Fruit fly (Drosophila melanogaster) whole organism, embryonic: ENCODE measurements around the gene RhoGAP93B.

ENCODE experiments used
- Atf-2 ChIP-seq: fragments of 200-800 bp; sonication (Bioruptor generic); optimal IDR thresholded peaks from 2 replicates; lab custom pipeline; 2016; ENCODE audit warnings: missing biosample characterization, missing genetic modification characterization
- B-H2 ChIP-seq: fragments of 200-800 bp; sonication (Bioruptor generic); optimal IDR thresholded peaks from 2 replicates; lab custom pipeline; 2018; ENCODE audit warnings: missing biosample characterization, mild to moderate bottlenecking, missing genetic modification characterization
- Bgb ChIP-seq: fragments of 200-800 bp; sonication (Bioruptor generic); IDR thresholded peaks from 2 replicates; pipeline ENCODE4 v1.3.6; 2022; ENCODE audit warnings: missing biosample characterization, missing genetic modification characterization; ENCODE audit not compliant: partially characterized antibody
- CG10274 ChIP-seq: fragments of 200-800 bp; sonication (Bioruptor generic); optimal IDR thresholded peaks from 3 replicates; lab custom pipeline; 2017; ENCODE audit warnings: missing biosample characterization, mild to moderate bottlenecking, missing genetic modification characterization
- CG12659 ChIP-seq: fragments of 200-800 bp; sonication (Bioruptor generic); optimal IDR thresholded peaks from 3 replicates; lab custom pipeline; 2017; ENCODE audit warnings: mild to moderate bottlenecking, missing biosample characterization, missing genetic modification reagents, missing genetic modification characterization
- CG12769 ChIP-seq: fragments of 200-800 bp; sonication (Bioruptor generic); optimal IDR thresholded peaks from 2 replicates; lab custom pipeline; 2019; ENCODE audit warnings: missing biosample characterization, mild to moderate bottlenecking, missing genetic modification characterization, moderate library complexity
- CG13287 ChIP-seq: fragments of 200-800 bp; sonication (Bioruptor generic); IDR thresholded peaks from 2 replicates; pipeline ENCODE4 v1.3.6; 2022; ENCODE audit warnings: missing biosample characterization, missing genetic modification characterization; ENCODE audit not compliant: partially characterized antibody
- CG13624 ChIP-seq: fragments of 200-800 bp; sonication (Bioruptor generic); optimal IDR thresholded peaks from 2 replicates; lab custom pipeline; 2016; ENCODE audit warnings: missing biosample characterization, missing genetic modification characterization
- CG1603 ChIP-seq: fragments of 200-800 bp; sonication (Bioruptor generic); optimal IDR thresholded peaks from 2 replicates; lab custom pipeline; 2019; ENCODE audit warnings: missing biosample characterization, mild to moderate bottlenecking, missing genetic modification characterization, moderate library complexity
- CG17359 ChIP-seq: fragments of 200-800 bp; sonication (Bioruptor generic); optimal IDR thresholded peaks from 3 replicates; lab custom pipeline; 2018; ENCODE audit warnings: missing biosample characterization, mild to moderate bottlenecking, missing genetic modification characterization, moderate library complexity
- CG30403 ChIP-seq: fragments of 200-800 bp; sonication (Bioruptor generic); optimal IDR thresholded peaks from 3 replicates; lab custom pipeline; 2016; ENCODE audit warnings: missing biosample characterization, missing genetic modification characterization
- CG30431 ChIP-seq: fragments of 200-800 bp; sonication (Bioruptor generic); optimal IDR thresholded peaks from 2 replicates; lab custom pipeline; 2017; ENCODE audit warnings: missing biosample characterization, missing genetic modification characterization
- CG34376 ChIP-seq: fragments of 200-800 bp; sonication (Bioruptor generic); optimal IDR thresholded peaks from 2 replicates; lab custom pipeline; 2018; ENCODE audit warnings: missing biosample characterization, mild to moderate bottlenecking, missing genetic modification characterization
- CG7928 ChIP-seq: fragments of 200-800 bp; sonication (Bioruptor generic); optimal IDR thresholded peaks from 2 replicates; lab custom pipeline; 2017; ENCODE audit warnings: missing biosample characterization, mild to moderate bottlenecking, missing genetic modification characterization
- CG8281 ChIP-seq: fragments of 200-800 bp; sonication (Bioruptor generic); optimal IDR thresholded peaks from 2 replicates; lab custom pipeline; 2018; ENCODE audit warnings: missing biosample characterization, mild to moderate bottlenecking, missing genetic modification characterization, moderate library complexity
- CG8765 ChIP-seq: fragments of 200-800 bp; sonication (Bioruptor generic); IDR thresholded peaks from 2 replicates; pipeline ENCODE4 v1.3.6; 2022; ENCODE audit warnings: missing biosample characterization, missing genetic modification characterization
- Dek ChIP-seq: fragments of 200-800 bp; sonication (Bioruptor generic); optimal IDR thresholded peaks from 3 replicates; lab custom pipeline; 2019; ENCODE audit warnings: missing biosample characterization, mild to moderate bottlenecking, missing genetic modification characterization, moderate library complexity
- Dll ChIP-seq: fragments of 200-800 bp; sonication (Bioruptor generic); IDR thresholded peaks from 4 replicates; pipeline ENCODE4 v1.3.6; 2022; ENCODE audit warnings: missing biosample characterization, missing genetic modification characterization; ENCODE audit not compliant: partially characterized antibody
- Dp ChIP-seq: fragments of 200-800 bp; sonication (Bioruptor generic); optimal IDR thresholded peaks from 2 replicates; lab custom pipeline; 2018; ENCODE audit warnings: missing biosample characterization, mild to moderate bottlenecking, missing genetic modification characterization, moderate library complexity
- E2f2 ChIP-seq: fragments of 200-800 bp; sonication (Bioruptor generic); IDR thresholded peaks from 2 replicates; pipeline ENCODE4 v1.3.6; 2022; ENCODE audit warnings: missing biosample characterization, missing genetic modification characterization
- HLH4C ChIP-seq: fragments of 200-800 bp; sonication (Bioruptor generic); IDR thresholded peaks from 3 replicates; pipeline ENCODE4 v1.3.6; 2022; ENCODE audit warnings: missing biosample characterization, missing genetic modification characterization; ENCODE audit not compliant: partially characterized antibody
- HmgD ChIP-seq: fragments of 200-800 bp; sonication (Bioruptor generic); optimal IDR thresholded peaks from 3 replicates; lab custom pipeline; 2016; ENCODE audit warnings: missing biosample characterization, missing genetic modification characterization
- Hmr ChIP-seq: fragments of 200-800 bp; sonication (Bioruptor generic); optimal IDR thresholded peaks from 3 replicates; lab custom pipeline; 2017; ENCODE audit warnings: mild to moderate bottlenecking, missing biosample characterization, missing genetic modification reagents, missing genetic modification characterization
- MESR4 ChIP-seq: fragments of 200-800 bp; sonication (Bioruptor generic); optimal IDR thresholded peaks from 2 replicates; lab custom pipeline; 2018; ENCODE audit warnings: missing biosample characterization, mild to moderate bottlenecking, missing genetic modification characterization, moderate library complexity
- Myb ChIP-seq: fragments of 200-800 bp; sonication (Bioruptor generic); optimal IDR thresholded peaks from 2 replicates; lab custom pipeline; 2016; ENCODE audit warnings: missing biosample characterization, missing genetic modification characterization
- Opbp ChIP-seq: fragments of 200-800 bp; sonication (Bioruptor generic); IDR thresholded peaks from 3 replicates; pipeline ENCODE4 v1.3.6; 2022; ENCODE audit warnings: missing biosample characterization, missing genetic modification characterization; ENCODE audit not compliant: partially characterized antibody
- Pdp1 ChIP-seq, 2 experiments: fragments of 200-800 bp; sonication (Bioruptor generic); optimal IDR thresholded peaks; 3 replicates each; lab custom pipeline; 2016; ENCODE audit warnings: missing biosample characterization in 2 of 2, missing genetic modification characterization in 2 of 2, mild to moderate bottlenecking in 1 of 2, moderate library complexity in 1 of 2
- Sin3A ChIP-seq: fragments of >200 bp; optimal IDR thresholded peaks from 2 replicates; lab custom pipeline; 2018
- Six4 ChIP-seq: fragments of 200-800 bp; sonication (Bioruptor generic); optimal IDR thresholded peaks from 2 replicates; lab custom pipeline; 2016; ENCODE audit warnings: missing biosample characterization, missing genetic modification characterization
- Trl ChIP-seq, 3 experiments: fragments of >200 bp in 2 of 3; fragments of 200-800 bp in 1 of 3; sonication (Bioruptor generic) in 1 of 3; optimal IDR thresholded peaks; 2 replicates in 1 of 3; 3 replicates in 2 of 3; lab custom pipeline; 2016 to 2017; ENCODE audit warnings: missing biosample characterization in 1 of 3, missing genetic modification characterization in 1 of 3
- Vsx1 ChIP-seq: fragments of 200-800 bp; sonication (Bioruptor generic); optimal IDR thresholded peaks from 2 replicates; lab custom pipeline; 2017; ENCODE audit warnings: missing biosample characterization, mild to moderate bottlenecking, missing genetic modification characterization, missing genetic modification reagents
- amos ChIP-seq: fragments of 200-800 bp; sonication (Bioruptor generic); IDR thresholded peaks from 2 replicates; pipeline ENCODE4 v1.3.6; 2022; ENCODE audit warnings: missing biosample characterization, missing genetic modification characterization; ENCODE audit not compliant: partially characterized antibody
- ap ChIP-seq: fragments of 200-800 bp; sonication (Bioruptor generic); IDR thresholded peaks from 2 replicates; pipeline ENCODE4 v1.3.6; 2022; ENCODE audit warnings: missing biosample characterization, missing genetic modification characterization
- bigmax ChIP-seq: fragments of 200-800 bp; sonication (Bioruptor generic); optimal IDR thresholded peaks from 2 replicates; lab custom pipeline; 2018; ENCODE audit warnings: missing biosample characterization, mild to moderate bottlenecking, missing genetic modification characterization
- chn ChIP-seq: fragments of 200-800 bp; sonication (Bioruptor generic); optimal IDR thresholded peaks from 2 replicates; lab custom pipeline; 2016; ENCODE audit warnings: missing biosample characterization, missing genetic modification characterization
- dm ChIP-seq: fragments of 200-800 bp; sonication (Bioruptor generic); optimal IDR thresholded peaks from 3 replicates; lab custom pipeline; 2016; ENCODE audit warnings: missing biosample characterization, missing genetic modification characterization
- dysf ChIP-seq: fragments of 200-800 bp; sonication (Bioruptor generic); IDR thresholded peaks from 3 replicates; pipeline ENCODE4 v1.3.6; 2022; ENCODE audit warnings: missing biosample characterization, missing genetic modification characterization
- ftz-f1 ChIP-seq: fragments of 200-800 bp; sonication (Bioruptor generic); optimal IDR thresholded peaks from 2 replicates; lab custom pipeline; 2016; ENCODE audit warnings: missing biosample characterization, missing genetic modification characterization
- gcm ChIP-seq: fragments of 200-800 bp; sonication (Bioruptor generic); optimal IDR thresholded peaks from 2 replicates; lab custom pipeline; 2019; ENCODE audit warnings: missing biosample characterization, mild to moderate bottlenecking, missing genetic modification characterization, moderate library complexity
- hbn ChIP-seq: fragments of 200-800 bp; sonication (Bioruptor generic); IDR thresholded peaks from 2 replicates; pipeline ENCODE4 v1.3.6; 2022; ENCODE audit warnings: missing biosample characterization, missing genetic modification characterization; ENCODE audit not compliant: partially characterized antibody
- knrl ChIP-seq: fragments of 200-800 bp; sonication (Bioruptor generic); IDR thresholded peaks from 3 replicates; pipeline ENCODE4 v1.3.6; 2022; ENCODE audit warnings: missing biosample characterization, missing genetic modification characterization; ENCODE audit not compliant: partially characterized antibody
- oc ChIP-seq: fragments of 200-800 bp; sonication (Bioruptor generic); optimal IDR thresholded peaks from 2 replicates; lab custom pipeline; 2018; ENCODE audit warnings: missing biosample characterization, mild to moderate bottlenecking, missing genetic modification characterization, moderate library complexity
- onecut ChIP-seq: fragments of 200-800 bp; sonication (Bioruptor generic); IDR thresholded peaks from 2 replicates; pipeline ENCODE4 v1.3.6; 2022; ENCODE audit warnings: missing biosample characterization, missing genetic modification characterization
- otp ChIP-seq: fragments of 200-800 bp; sonication (Bioruptor generic); IDR thresholded peaks from 3 replicates; pipeline ENCODE4, ENCODE4 v1.3.6; 2022; ENCODE audit warnings: missing biosample characterization, missing genetic modification characterization
- stwl ChIP-seq: fragments of 200-800 bp; sonication (Bioruptor generic); optimal IDR thresholded peaks from 3 replicates; lab custom pipeline; 2018; ENCODE audit warnings: missing biosample characterization, mild to moderate bottlenecking, missing genetic modification characterization, moderate library complexity
- tin ChIP-seq: fragments of 200-800 bp; sonication (Bioruptor generic); optimal IDR thresholded peaks from 3 replicates; lab custom pipeline; 2016; ENCODE audit warnings: missing biosample characterization, missing genetic modification characterization
- trem ChIP-seq: fragments of 200-800 bp; optimal IDR thresholded peaks from 3 replicates; lab custom pipeline; 2019; ENCODE audit warnings: missing biosample characterization, mild to moderate bottlenecking, missing genetic modification characterization, moderate library complexity
- twi ChIP-seq: fragments of 200-800 bp; optimal IDR thresholded peaks from 2 replicates; lab custom pipeline; 2019; ENCODE audit warnings: missing biosample characterization, mild to moderate bottlenecking, missing genetic modification characterization, moderate library complexity

The RhoGAP93B gene

DNA sequence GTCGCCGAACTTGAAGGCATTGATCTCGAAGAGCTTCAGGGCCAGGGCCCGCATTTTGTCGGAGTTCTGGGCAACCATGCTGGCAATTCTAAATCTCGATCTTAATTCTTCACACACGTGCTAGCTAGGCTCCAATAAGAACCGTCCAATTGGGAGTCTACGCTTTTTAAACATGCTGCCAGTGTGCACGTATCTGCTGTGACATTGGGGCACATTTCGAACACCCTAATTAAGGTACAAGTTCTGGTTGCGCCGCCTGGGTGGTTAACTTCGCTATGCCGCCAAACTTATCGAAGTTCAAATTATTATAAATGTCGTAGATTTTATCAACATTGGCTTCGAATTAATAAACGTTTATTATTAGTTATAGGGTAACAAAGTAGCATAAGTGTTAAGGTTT lies 24.5 kb downstream of the RhoGAP93B start, which contains the start of gene r-l (continued):
- TF ChIP-seq CG12769 (tag; lab: Kevin White, UChicago), result peak; percentile 42
- TF ChIP-seq bigmax, result no peak
- 0 out of 4 replicates have a peak, but pooled peaks have one; percentile 12 for TF ChIP-seq Dll
- peak; percentile 80 for TF ChIP-seq ftz-f1 (GFP tag; lab: Kevin White, UChicago)
- no peak for TF ChIP-seq Six4 (GFP tag; lab: Kevin White, UChicago)
- TF ChIP-seq Opbp, result 0 out of 3 replicates have a peak, but pooled peaks have one; percentile 12
- no peak for TF ChIP-seq CG8765
- no peak for TF ChIP-seq CG8281 (tag; lab: Kevin White, UChicago)
- TF ChIP-seq trem, result peak; percentile 48
- TF ChIP-seq Atf-2 (GFP tag; lab: Kevin White, UChicago), result no peak
- TF ChIP-seq CG1603 (tag; lab: Kevin White, UChicago), result peak; percentile 83
- peak; percentile 2 for TF ChIP-seq gcm (GFP tag; lab: Kevin White, UChicago)
- peak; percentile 100 for TF ChIP-seq Dp (GFP tag; lab: Kevin White, UChicago)
- TF ChIP-seq CG34376 (GFP tag; lab: Kevin White, UChicago), result peak; percentile 0
- TF ChIP-seq Myb (GFP tag; lab: Kevin White, UChicago), result peak; percentile 82
- TF ChIP-seq chn, result peak; percentile 8
- peak; percentile 62 for TF ChIP-seq MESR4
- peak; percentile 69 for TF ChIP-seq CG13624
- TF ChIP-seq amos (GFP tag; lab: Robert Waterston, UW), result peak; percentile 55; the same call in 1 of the 2 replicates
- TF ChIP-seq twi (tag; lab: Kevin White, UChicago), result peak; percentile 34
- TF ChIP-seq CG30431 (GFP tag; lab: Kevin White, UChicago), result no peak
- TF ChIP-seq onecut (GFP tag; lab: Robert Waterston, UW), result no peak
- TF ChIP-seq CG30403 (GFP tag; lab: Kevin White, UChicago), result no peak
- TF ChIP-seq Dek, result peak; percentile 49
- TF ChIP-seq HmgD, result peak; percentile 72
- no peak; the same call in 1 of the 2 replicates for TF ChIP-seq hbn
- TF ChIP-seq CG13287 (GFP tag; lab: Robert Waterston, UW), result peak; percentile 64; the same call in 1 of the 2 replicates
- peak; percentile 26; the same call in 1 of the 3 replicates for TF ChIP-seq otp (GFP tag; lab: Robert Waterston, UW)
- peak in 1 of 2 experiments; percentile 51 for TF ChIP-seq Pdp1 (GFP tag; optimal IDR thresholded peaks at IDR 0.05; lab: Kevin White, UChicago)
- TF ChIP-seq dm, result peak; percentile 92
- peak; percentile 44 for TF ChIP-seq Vsx1 (GFP tag; lab: Kevin White, UChicago)
- peak; percentile 40; the same call in 1 of the 2 replicates for TF ChIP-seq Bgb (GFP tag; lab: Robert Waterston, UW)
- peak; percentile 45; the same call in 1 of the 3 replicates for TF ChIP-seq knrl (GFP tag; lab: Robert Waterston, UW)
- TF ChIP-seq Hmr (GFP tag; lab: Kevin White, UChicago), result peak; percentile 46
- TF ChIP-seq dysf (GFP tag; lab: Robert Waterston, UW), result no peak
- TF ChIP-seq CG17359 (tag; lab: Kevin White, UChicago), result no peak
- TF ChIP-seq CG7928 (GFP tag; lab: Kevin White, UChicago), result peak; percentile 21
- TF ChIP-seq ap (GFP tag; lab: Robert Waterston, UW), result no peak
- no peak for TF ChIP-seq tin
- no peak for TF ChIP-seq CG10274
- TF ChIP-seq oc (tag; lab: Kevin White, UChicago), result no peak
- TF ChIP-seq B-H2 (GFP tag; lab: Kevin White, UChicago), result peak; percentile 17
- no peak for TF ChIP-seq Trl (optimal IDR thresholded peaks at IDR 0.05; lab: Kevin White, UChicago)
- no peak for TF ChIP-seq Trl (GFP tag; optimal IDR thresholded peaks at IDR 0.05; lab: Kevin White, UChicago)
- peak; percentile 54 for TF ChIP-seq stwl
- TF ChIP-seq CG12659, result peak; percentile 56
- peak; percentile 100 for TF ChIP-seq E2f2 (GFP tag; lab: Robert Waterston, UW)
- TF ChIP-seq Sin3A (lab: Kevin White, UChicago), result peak; percentile 61
- peak; percentile 19; the same call in 1 of the 3 replicates for TF ChIP-seq HLH4C (GFP tag; lab: Robert Waterston, UW)
